Worm (Caenorhabditis elegans) whole organism, L4/young adult: ENCODE data around the gene eif-2Bepsilon.

Experiments used
- dao-5 ChIP-seq: sonication (generic microtip); optimal IDR thresholded peaks from 2 replicates; lab custom pipeline; 2016; ENCODE audit warnings: missing genotype, missing genetic modification characterization, moderate library complexity, missing compliant biosample characterization
- him-1 ChIP-seq: sonication (generic microtip); optimal IDR thresholded peaks from 2 replicates; lab custom pipeline; 2016; ENCODE audit warnings: missing genotype, missing genetic modification reagents, missing genetic modification characterization, missing compliant biosample characterization

- TF ChIP-seq him-1, result no peak
- TF ChIP-seq dao-5 (tag; lab: Kevin White, UChicago), result no peak
Observed at ce11 chrII:8679799-8680198, 18.1 kb downstream of the eif-2Bepsilon start.
